Fruit fly (Drosophila melanogaster): ENCODE data around the gene Ptpmeg.

The Ptpmeg gene

dm6 chr3L:350651-351228, 22.8 kb downstream of the Ptpmeg start (continued):
- TF ChIP-seq CG15011 (GFP tag; optimal IDR thresholded peaks at IDR 0.05), result no peak
- no peak for TF ChIP-seq Mes4 (GFP tag; optimal IDR thresholded peaks at IDR 0.05)
- no peak for TF ChIP-seq CG1832 (GFP tag; optimal IDR thresholded peaks at IDR 0.05)
- TF ChIP-seq sima (GFP tag; optimal IDR thresholded peaks at IDR 0.05), result peak; percentile 45
- peak; percentile 55; the same call in 1 of the 2 replicates for TF ChIP-seq Rx (GFP tag; IDR thresholded peaks at IDR 0.05)
- TF ChIP-seq CG34224 (GFP tag; IDR thresholded peaks at IDR 0.05; ENCODE audit: partially characterized antibody), result no peak
- TF ChIP-seq CG12219 (GFP tag; optimal IDR thresholded peaks at IDR 0.05), result peak; percentile 40
- peak; percentile 58 for TF ChIP-seq Dip3 (GFP tag; optimal IDR thresholded peaks at IDR 0.05)
- TF ChIP-seq CG1647 (GFP tag; optimal IDR thresholded peaks at IDR 0.05), result peak; percentile 59
- TF ChIP-seq HLHmδ (GFP tag; optimal IDR thresholded peaks at IDR 0.05), result no peak
- TF ChIP-seq twi (tag; optimal IDR thresholded peaks at IDR 0.05), result no peak
- TF ChIP-seq CG7372 (GFP tag; IDR thresholded peaks at IDR 0.05), result no peak
- peak; percentile 84 for TF ChIP-seq Ets65A (GFP tag)
- no peak for TF ChIP-seq wek (GFP tag; optimal IDR thresholded peaks at IDR 0.05)
- peak; percentile 87 for TF ChIP-seq CG2712 (tag; optimal IDR thresholded peaks at IDR 0.05)
- TF ChIP-seq CG16813 (GFP tag; IDR thresholded peaks at IDR 0.05; ENCODE audit: partially characterized antibody), result no peak
- TF ChIP-seq CG33213 (GFP tag; optimal IDR thresholded peaks at IDR 0.05), result peak; percentile 45
- TF ChIP-seq gfzf (GFP tag; optimal IDR thresholded peaks at IDR 0.05), result no peak
- TF ChIP-seq CG18619 (GFP tag; optimal IDR thresholded peaks at IDR 0.05), result peak; percentile 47
- peak; percentile 15 for TF ChIP-seq CG2202 (tag; optimal IDR thresholded peaks at IDR 0.05)
- TF ChIP-seq Neu2 (GFP tag; optimal IDR thresholded peaks at IDR 0.05; ENCODE audit: borderline replicate concordance), result no peak
- TF ChIP-seq CG6791 (GFP tag; IDR thresholded peaks at IDR 0.05; ENCODE audit: partially characterized antibody), result no peak
- peak; percentile 45 for TF ChIP-seq CG9817 (tag; optimal IDR thresholded peaks at IDR 0.05)
- peak; percentile 76 for TF ChIP-seq mam (GFP tag; optimal IDR thresholded peaks at IDR 0.05)
- TF ChIP-seq Fer2 (tag; optimal IDR thresholded peaks at IDR 0.05), result peak; percentile 40
- TF ChIP-seq pfk (GFP tag; optimal IDR thresholded peaks at IDR 0.05), result no peak
- peak; percentile 42 for TF ChIP-seq Nf-YB (GFP tag; optimal IDR thresholded peaks at IDR 0.05)
- TF ChIP-seq CG6854 (GFP tag; optimal IDR thresholded peaks at IDR 0.05), result peak; percentile 0
- TF ChIP-seq dysf (GFP tag; IDR thresholded peaks at IDR 0.05), result peak; percentile 86
- TF ChIP-seq CG1233 (GFP tag; optimal IDR thresholded peaks at IDR 0.05), result peak; percentile 73
- TF ChIP-seq Atf6 (GFP tag; IDR thresholded peaks at IDR 0.05), result peak; percentile 82
- peak; percentile 4 for TF ChIP-seq Antp (GFP tag; optimal IDR thresholded peaks at IDR 0.05)
- TF ChIP-seq dan (GFP tag; IDR thresholded peaks at IDR 0.05), result no peak
- peak; percentile 13 for TF ChIP-seq CG15696 (tag; optimal IDR thresholded peaks at IDR 0.05)
- no peak for TF ChIP-seq Optix (GFP tag; IDR thresholded peaks at IDR 0.05)
- TF ChIP-seq al (GFP tag; IDR thresholded peaks at IDR 0.05), result peak; percentile 68
- no peak for TF ChIP-seq sr (GFP tag; IDR thresholded peaks at IDR 0.05)
- peak; percentile 22 for TF ChIP-seq dm (GFP tag; optimal IDR thresholded peaks at IDR 0.05)
- no peak for TF ChIP-seq CG3995 (GFP tag; optimal IDR thresholded peaks at IDR 0.05)
- no peak for TF ChIP-seq scrt (GFP tag; optimal IDR thresholded peaks at IDR 0.05)
- TF ChIP-seq h (optimal IDR thresholded peaks at IDR 0.05), result no peak
- TF ChIP-seq Dfd (GFP tag; optimal IDR thresholded peaks at IDR 0.05), result no peak
- TF ChIP-seq kay (GFP tag; optimal IDR thresholded peaks at IDR 0.05), result peak; percentile 76
- no peak for TF ChIP-seq Lhr (GFP tag; optimal IDR thresholded peaks at IDR 0.05)
- TF ChIP-seq CG8388 (GFP tag; optimal IDR thresholded peaks at IDR 0.05), result peak; percentile 60
- peak; percentile 56 for TF ChIP-seq fd3F (GFP tag; optimal IDR thresholded peaks at IDR 0.05)
- peak; percentile 88 for TF ChIP-seq CG2678 (tag; optimal IDR thresholded peaks at IDR 0.05)
- TF ChIP-seq CG3838 (GFP tag; optimal IDR thresholded peaks at IDR 0.05), result no peak
- no peak for TF ChIP-seq CG6765 (GFP tag; optimal IDR thresholded peaks at IDR 0.05)
- peak; percentile 60; the same call in 1 of the 3 replicates for TF ChIP-seq gce (GFP tag; IDR thresholded peaks at IDR 0.05)
- TF ChIP-seq HHEX (GFP tag; optimal IDR thresholded peaks at IDR 0.05), result peak; percentile 79

All from whole organism, embryonic.